Fruit fly (Drosophila melanogaster) whole organism, adult: ENCODE data around the gene dan.

Experiments used
- CG11617 ChIP-seq: fragments of 200-800 bp; sonication (Bioruptor generic); optimal IDR thresholded peaks from 2 replicates; lab custom pipeline; 2017; ENCODE audit warnings: mild to moderate bottlenecking, missing biosample characterization, missing genetic modification reagents, missing genetic modification characterization
- CG12768 ChIP-seq: fragments of 200-800 bp; sonication (Bioruptor generic); optimal IDR thresholded peaks from 2 replicates; lab custom pipeline; 2017; ENCODE audit warnings: missing biosample characterization, missing genetic modification characterization, mild to moderate bottlenecking, moderate library complexity, missing genetic modification reagents
- CG14711 ChIP-seq: fragments of 200-800 bp; sonication (Bioruptor generic); optimal IDR thresholded peaks from 2 replicates; lab custom pipeline; 2018; ENCODE audit warnings: missing biosample characterization, mild to moderate bottlenecking, missing genetic modification characterization, moderate library complexity
- CG1620 ChIP-seq: fragments of 200-800 bp; sonication (Bioruptor generic); optimal IDR thresholded peaks from 2 replicates; lab custom pipeline; 2016; ENCODE audit warnings: missing biosample characterization, missing genetic modification characterization
- CG33017 ChIP-seq: fragments of 200-800 bp; sonication (Bioruptor generic); optimal IDR thresholded peaks from 2 replicates; lab custom pipeline; 2018; ENCODE audit warnings: missing biosample characterization, mild to moderate bottlenecking, missing genetic modification characterization, moderate library complexity
- CG5204 ChIP-seq: fragments of 200-800 bp; sonication (Bioruptor generic); optimal IDR thresholded peaks from 2 replicates; lab custom pipeline; 2016; ENCODE audit warnings: missing biosample characterization, missing genetic modification characterization
- CG7045 ChIP-seq: fragments of 200-800 bp; sonication (Bioruptor generic); optimal IDR thresholded peaks from 2 replicates; lab custom pipeline; 2017; ENCODE audit warnings: missing biosample characterization, mild to moderate bottlenecking, missing genetic modification characterization
- CG7101 ChIP-seq: fragments of 200-800 bp; sonication (Bioruptor generic); optimal IDR thresholded peaks from 2 replicates; lab custom pipeline; 2018; ENCODE audit warnings: missing biosample characterization, mild to moderate bottlenecking, missing genetic modification characterization, moderate library complexity
- Clk ChIP-seq: fragments of 200-800 bp; sonication (Bioruptor generic); optimal IDR thresholded peaks from 2 replicates; lab custom pipeline; 2017; ENCODE audit warnings: missing biosample characterization, missing genetic modification characterization
- Crg-1 ChIP-seq: fragments of 200-800 bp; sonication (Bioruptor generic); optimal IDR thresholded peaks from 2 replicates; lab custom pipeline; 2016; ENCODE audit warnings: missing biosample characterization, missing genetic modification characterization
- Hr96 ChIP-seq: fragments of 200-800 bp; sonication (Bioruptor generic); optimal IDR thresholded peaks from 2 replicates; lab custom pipeline; 2016; ENCODE audit warnings: missing biosample characterization, missing genetic modification characterization
- Mnt ChIP-seq: fragments of 200-800 bp; sonication (Bioruptor generic); optimal IDR thresholded peaks from 2 replicates; lab custom pipeline; 2016; ENCODE audit warnings: missing biosample characterization, mild to moderate bottlenecking, missing genetic modification characterization
- bab1 ChIP-seq: fragments of 200-800 bp; sonication (Bioruptor generic); optimal IDR thresholded peaks from 3 replicates; lab custom pipeline; 2019; ENCODE audit warnings: missing biosample characterization, mild to moderate bottlenecking, missing genetic modification characterization, moderate library complexity
- cic ChIP-seq: fragments of 200-800 bp; sonication (Bioruptor generic); optimal IDR thresholded peaks from 2 replicates; lab custom pipeline; 2017; ENCODE audit warnings: missing biosample characterization, mild to moderate bottlenecking, missing genetic modification characterization, moderate library complexity
- cnc ChIP-seq, 2 experiments: fragments of >200 bp; optimal IDR thresholded peaks; 2 replicates each; lab custom pipeline; 2017
- kay ChIP-seq: fragments of 200-800 bp; sonication (Bioruptor generic); peaks from one replicate; lab custom pipeline; 2016; ENCODE audit warnings: missing biosample characterization, missing genetic modification characterization, borderline replicate concordance
- ovo ChIP-seq: fragments of 200-800 bp; sonication (Bioruptor generic); optimal IDR thresholded peaks from 2 replicates; lab custom pipeline; 2016; ENCODE audit warnings: missing biosample characterization, missing genetic modification characterization
- pad ChIP-seq: fragments of 200-800 bp; sonication (Bioruptor generic); optimal IDR thresholded peaks from 3 replicates; lab custom pipeline; 2017; ENCODE audit warnings: missing biosample characterization, missing genetic modification characterization, mild to moderate bottlenecking, moderate library complexity, missing genetic modification reagents
- tj ChIP-seq: fragments of 200-800 bp; sonication (Bioruptor generic); optimal IDR thresholded peaks from 3 replicates; lab custom pipeline; 2017; ENCODE audit warnings: missing biosample characterization, mild to moderate bottlenecking, missing genetic modification characterization, moderate library complexity
- toe ChIP-seq: fragments of 200-800 bp; sonication (Bioruptor generic); optimal IDR thresholded peaks from 2 replicates; lab custom pipeline; 2016; ENCODE audit warnings: missing biosample characterization, missing genetic modification characterization

The dan gene

DNA sequence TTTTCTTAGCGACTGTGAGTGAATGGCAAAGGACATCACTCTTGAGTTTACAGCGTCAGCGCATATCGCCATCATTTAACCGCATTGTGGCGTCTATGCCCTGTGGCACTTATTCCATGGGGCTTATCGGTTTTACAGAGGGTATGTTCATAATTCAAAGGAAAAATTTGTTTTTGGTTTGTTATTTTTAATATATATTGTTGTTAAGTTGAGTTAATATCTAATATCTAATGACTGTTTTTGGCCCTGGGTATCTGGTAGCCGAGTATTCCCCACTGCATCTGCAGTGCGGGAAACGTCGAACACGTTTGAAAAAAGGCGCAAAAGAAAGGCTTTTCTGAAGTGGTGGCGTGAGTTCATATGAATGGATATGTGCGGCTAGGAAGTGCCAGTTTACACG is 5.7 kb upstream of the dan start:
- TF ChIP-seq cnc (optimal IDR thresholded peaks at IDR 0.05; lab: Kevin White, UChicago) (no peak), CG1620 (GFP tag; lab: Kevin White, UChicago) (no peak), CG11617 (no peak), kay (GFP tag; lab: Kevin White, UChicago) (no peak), pad (GFP tag; lab: Kevin White, UChicago) (no peak), Clk (GFP tag; lab: Kevin White, UChicago) (no peak), CG7101 (no peak), tj (GFP tag; lab: Kevin White, UChicago) (no peak), Hr96 (GFP tag; lab: Kevin White, UChicago) (no peak), toe (GFP tag; lab: Kevin White, UChicago) (no peak)

DNA sequence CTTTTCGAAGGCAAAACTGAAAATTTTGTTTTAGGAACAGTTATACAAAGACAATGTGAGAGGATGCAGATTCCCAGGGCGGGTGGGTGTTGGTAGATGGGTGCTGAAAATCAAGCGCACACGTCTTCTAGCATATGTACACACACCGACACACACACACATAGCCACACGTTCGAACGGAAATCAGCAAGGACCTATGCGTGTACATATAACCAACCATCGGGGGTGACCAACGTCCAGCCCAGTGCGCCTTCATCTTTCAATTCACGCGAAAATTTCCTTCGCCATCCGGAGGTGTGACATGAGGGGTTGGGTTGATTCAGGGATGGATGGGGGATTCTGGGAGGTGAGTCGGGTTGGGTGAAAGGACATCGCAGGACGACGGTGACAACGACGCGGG is 2.8 kb upstream of the dan start:
- TF ChIP-seq ovo (GFP tag; lab: Kevin White, UChicago) = no peak
- no peak for TF ChIP-seq CG14711 (tag; lab: Kevin White, UChicago)
- TF ChIP-seq bab1 (GFP tag; lab: Kevin White, UChicago) = no peak

DNA sequence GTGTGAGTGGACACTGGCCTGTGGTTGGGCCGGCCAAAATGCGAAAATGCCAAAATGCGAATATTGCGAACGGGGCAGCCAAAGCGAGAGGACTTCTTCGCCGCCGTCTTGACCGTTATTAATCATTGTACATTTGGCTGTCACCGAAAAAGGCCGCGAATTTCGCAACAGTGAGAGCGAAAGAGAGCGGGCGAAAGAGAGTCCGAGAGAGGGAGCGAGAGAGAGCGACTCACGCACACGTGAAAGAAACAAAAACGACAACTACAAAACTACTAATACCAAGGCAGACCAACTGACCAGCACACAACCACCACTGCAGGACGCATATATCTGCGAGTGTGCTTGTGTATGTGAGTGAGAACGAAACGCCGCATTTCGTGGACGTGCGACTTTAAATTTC is 357 bp downstream of the dan start:
- no peak for TF ChIP-seq Mnt (GFP tag; lab: Kevin White, UChicago)
- TF ChIP-seq bab1 (GFP tag; lab: Kevin White, UChicago) = no peak
- no peak for TF ChIP-seq CG33017 (tag; lab: Kevin White, UChicago)
- TF ChIP-seq toe (GFP tag; lab: Kevin White, UChicago) = no peak
- TF ChIP-seq CG14711 (tag; lab: Kevin White, UChicago) = no peak
- no peak for TF ChIP-seq Hr96 (GFP tag; lab: Kevin White, UChicago)
- TF ChIP-seq cnc (optimal IDR thresholded peaks at IDR 0.05; lab: Kevin White, UChicago) = no peak
- no peak for TF ChIP-seq CG5204 (GFP tag; lab: Kevin White, UChicago)
- no peak for TF ChIP-seq CG11617
- TF ChIP-seq Crg-1 (GFP tag; lab: Kevin White, UChicago) = no peak
- no peak for TF ChIP-seq CG7045 (GFP tag; lab: Kevin White, UChicago)
- TF ChIP-seq CG12768 (GFP tag; lab: Kevin White, UChicago) = no peak
- no peak for TF ChIP-seq tj (GFP tag; lab: Kevin White, UChicago)
- no peak for TF ChIP-seq pad (GFP tag; lab: Kevin White, UChicago)
- TF ChIP-seq CG7101 = no peak
- no peak for TF ChIP-seq ovo (GFP tag; lab: Kevin White, UChicago)
- TF ChIP-seq kay (GFP tag; lab: Kevin White, UChicago) = no peak
- TF ChIP-seq CG1620 (GFP tag; lab: Kevin White, UChicago) = no peak
- TF ChIP-seq Clk (GFP tag; lab: Kevin White, UChicago) = no peak

DNA sequence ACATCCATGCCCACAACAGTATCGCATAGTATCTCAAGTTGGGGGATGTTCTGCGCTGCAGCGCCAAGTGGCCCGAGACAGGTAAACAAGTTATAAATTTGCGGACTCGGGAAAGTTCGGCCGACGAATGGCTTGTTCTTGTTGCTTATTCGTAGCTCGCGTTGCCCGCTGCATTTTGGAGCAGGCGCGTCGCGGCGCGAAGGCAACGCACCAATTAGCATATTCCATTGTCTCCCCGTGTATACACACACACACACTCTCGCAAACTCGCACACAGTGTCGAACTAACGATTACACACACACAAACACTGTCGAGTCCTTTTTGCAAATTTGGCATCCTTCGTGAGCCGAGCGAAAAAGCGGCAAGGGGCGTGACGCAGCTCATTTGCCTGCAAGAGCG is 4.8 kb downstream of the dan start:
- TF ChIP-seq CG1620 (GFP tag; lab: Kevin White, UChicago) (no peak), CG7101 (no peak), CG33017 (tag; lab: Kevin White, UChicago) (no peak), Crg-1 (GFP tag; lab: Kevin White, UChicago) (no peak)

DNA sequence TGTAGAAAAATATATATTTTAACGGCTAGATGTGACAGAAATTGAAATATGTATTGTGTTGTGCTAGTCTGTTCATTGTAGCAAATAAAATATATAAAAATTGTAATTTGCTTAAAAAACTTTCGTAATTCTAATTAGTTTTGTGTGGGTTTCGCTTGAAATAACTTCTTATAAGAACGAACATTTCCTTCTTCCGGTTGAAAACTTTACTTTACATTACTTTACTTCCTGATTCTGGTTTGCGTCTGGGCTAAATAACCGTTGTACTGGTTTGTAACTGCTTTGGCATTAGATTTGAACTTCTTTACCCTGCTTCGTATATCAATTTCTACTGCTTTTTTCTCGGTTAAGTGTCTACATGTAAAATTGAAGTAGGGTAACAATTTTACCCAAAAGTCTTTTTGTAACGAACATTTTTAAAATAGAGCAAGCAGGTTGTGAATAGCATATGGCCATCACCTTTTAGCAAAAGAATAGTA is 9.6 kb downstream of the dan start, which contains the start of gene lobo:
lobo (minus strand) TSS at position 51 of the 479 bp plus-strand sequence.
- TF ChIP-seq CG14711 (tag; lab: Kevin White, UChicago) = no peak
- peak; percentile 50 for TF ChIP-seq bab1 (GFP tag; lab: Kevin White, UChicago)
- no peak for TF ChIP-seq CG12768 (GFP tag; lab: Kevin White, UChicago)
- no peak for TF ChIP-seq cic
- peak; percentile 35 for TF ChIP-seq toe (GFP tag; lab: Kevin White, UChicago)
- no peak for TF ChIP-seq CG7045 (GFP tag; lab: Kevin White, UChicago)
- no peak for TF ChIP-seq Clk (GFP tag; lab: Kevin White, UChicago)
- no peak for TF ChIP-seq ovo (GFP tag; lab: Kevin White, UChicago)
- no peak for TF ChIP-seq tj (GFP tag; lab: Kevin White, UChicago)
- TF ChIP-seq Hr96 (GFP tag; lab: Kevin White, UChicago) = peak; percentile 43
- TF ChIP-seq CG33017 (tag; lab: Kevin White, UChicago) = peak; percentile 30
- TF ChIP-seq CG5204 (GFP tag; lab: Kevin White, UChicago) = peak; percentile 39
- TF ChIP-seq kay (GFP tag; lab: Kevin White, UChicago) = no peak
- no peak for TF ChIP-seq Mnt (GFP tag; lab: Kevin White, UChicago)
- TF ChIP-seq CG11617 = peak; percentile 26
- no peak for TF ChIP-seq Crg-1 (GFP tag; lab: Kevin White, UChicago)
- no peak for TF ChIP-seq cnc (optimal IDR thresholded peaks at IDR 0.05; lab: Kevin White, UChicago)
- TF ChIP-seq CG1620 (GFP tag; lab: Kevin White, UChicago) = no peak
- no peak for TF ChIP-seq pad (GFP tag; lab: Kevin White, UChicago)
- TF ChIP-seq CG7101 = peak; percentile 36

DNA sequence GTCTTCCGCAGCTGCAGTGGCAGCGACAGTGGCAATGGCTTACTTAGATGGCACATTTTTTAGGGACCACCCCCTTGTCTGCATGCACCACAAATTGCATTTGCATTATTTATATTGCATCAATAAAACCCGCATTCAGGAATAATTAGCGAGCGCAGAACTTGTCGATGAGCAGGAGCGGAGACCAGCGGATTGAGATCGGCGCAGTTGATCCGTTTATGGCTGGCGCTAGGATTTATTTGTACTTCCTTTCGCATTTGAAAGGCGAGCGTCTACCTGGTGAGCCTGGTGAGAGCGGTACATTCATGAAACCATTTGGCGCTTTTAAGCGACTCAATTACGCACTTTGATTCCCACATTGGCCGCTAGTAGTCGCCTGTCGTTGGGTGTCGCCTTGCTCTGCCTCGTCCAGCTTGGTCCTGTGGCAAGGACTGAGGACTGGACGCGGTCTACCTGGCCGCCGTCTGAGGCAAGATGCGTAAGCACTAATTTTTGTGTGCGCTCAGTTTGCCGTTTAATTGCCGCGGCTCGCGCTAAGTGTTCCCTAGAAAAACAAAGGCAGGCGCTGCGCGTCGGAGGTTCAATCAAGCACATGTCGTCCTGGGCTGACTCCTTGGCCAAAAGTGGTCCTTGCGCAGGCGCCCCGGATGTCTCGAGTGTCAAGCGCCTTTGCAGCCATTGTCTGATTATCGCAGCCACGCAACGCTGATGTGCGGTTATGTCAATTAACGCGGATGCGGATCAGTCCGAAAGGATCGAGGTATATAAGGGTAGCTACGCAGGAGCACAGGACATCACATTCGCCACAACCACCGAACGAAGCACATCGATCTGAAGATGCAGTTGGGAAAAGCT is 10.8 kb downstream of the dan start, which contains the start of gene CG13653:
CG13653 (plus strand) TSS at position 805 of the 855 bp plus-strand sequence.
- no peak for TF ChIP-seq kay (GFP tag; lab: Kevin White, UChicago)
- no peak for TF ChIP-seq Mnt (GFP tag; lab: Kevin White, UChicago)
